Fruit fly (Drosophila melanogaster): ENCODE measurements around the gene CG14551.
A peak's percentile ranks its signal among the peaks of the same experiment; 100 is the strongest.

CG14551 gene

DNA sequence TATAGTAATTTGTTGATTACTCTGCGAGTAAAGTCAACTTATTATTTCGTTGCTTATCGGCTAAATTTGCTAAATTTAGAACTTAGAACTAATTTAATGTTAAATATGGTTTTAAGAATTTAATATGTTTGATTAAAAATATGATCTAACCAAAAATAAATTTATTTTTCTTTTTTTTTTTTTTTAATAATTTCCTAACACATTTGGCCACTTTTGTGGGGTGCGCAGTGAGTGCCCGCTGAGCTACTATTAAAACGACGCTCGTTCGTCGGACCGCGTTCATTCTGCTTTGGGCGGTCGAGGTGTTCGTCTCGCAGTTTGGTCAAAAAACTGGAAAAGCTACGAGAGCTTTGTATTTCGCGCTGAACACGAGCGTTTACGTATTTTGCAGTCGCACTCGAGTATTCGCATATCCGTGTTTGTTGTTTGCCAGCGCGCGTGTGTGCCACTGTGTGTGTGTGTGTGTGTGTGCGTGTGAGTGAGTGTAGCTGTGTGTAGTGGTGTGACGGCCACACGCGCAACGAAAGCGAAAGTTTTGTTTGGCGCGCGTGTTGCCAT, 43.9 kb upstream of the CG14551 start, which contains the start of gene Cipc (continued):
- TF ChIP-seq CG12744 (GFP tag; optimal IDR thresholded peaks at IDR 0.05) (no peak), kni (GFP tag; optimal IDR thresholded peaks at IDR 0.05) (no peak), lmd (GFP tag; IDR thresholded peaks at IDR 0.05) (peak; percentile 79), btn (GFP tag; optimal IDR thresholded peaks at IDR 0.05) (no peak), run (tag; optimal IDR thresholded peaks at IDR 0.05) (peak; percentile 52), Blimp-1 (GFP tag; optimal IDR thresholded peaks at IDR 0.05) (peak; percentile 85), h (optimal IDR thresholded peaks at IDR 0.05) (no peak), Max (GFP tag; optimal IDR thresholded peaks at IDR 0.05) (peak; percentile 74), CG8924 (tag; optimal IDR thresholded peaks at IDR 0.05) (peak; percentile 85), CG42726 (GFP tag; IDR thresholded peaks at IDR 0.05; ENCODE audit: partially characterized antibody) (peak; percentile 75; the same call in 1 of the 2 replicates), CG30431 (GFP tag; optimal IDR thresholded peaks at IDR 0.05) (peak; percentile 27), GATAe (GFP tag; conservative IDR thresholded peaks at IDR 0.05) (peak; percentile 54; the same call in 1 of the 2 replicates), CG7839 (tag; optimal IDR thresholded peaks at IDR 0.05) (peak; percentile 86), sob (GFP tag; IDR thresholded peaks at IDR 0.05) (peak; percentile 64), Antp (GFP tag; optimal IDR thresholded peaks at IDR 0.05) (no peak), CG17385 (GFP tag; optimal IDR thresholded peaks at IDR 0.05) (peak; percentile 74), CG10209 (GFP tag; optimal IDR thresholded peaks at IDR 0.05) (peak; percentile 84), CG14441 (GFP tag; IDR thresholded peaks at IDR 0.05) (peak; percentile 70), Sox100B (GFP tag; optimal IDR thresholded peaks at IDR 0.05) (peak; percentile 90), Neu2 (GFP tag; optimal IDR thresholded peaks at IDR 0.05; ENCODE audit: borderline replicate concordance) (no peak), Gsc (GFP tag; IDR thresholded peaks at IDR 0.05) (no peak), corto (GFP tag; optimal IDR thresholded peaks at IDR 0.05) (no peak), CG10979 (tag; optimal IDR thresholded peaks at IDR 0.05) (peak; percentile 66), CG15479 (GFP tag; optimal IDR thresholded peaks at IDR 0.05) (no peak), CG6272 (GFP tag; IDR thresholded peaks at IDR 0.05) (peak; percentile 45; the same call in 1 of the 2 replicates), CG1647 (GFP tag; optimal IDR thresholded peaks at IDR 0.05) (peak; percentile 77), Ravus (GFP tag; IDR thresholded peaks at IDR 0.05) (peak; percentile 42), MESR4 (GFP tag; optimal IDR thresholded peaks at IDR 0.05) (no peak), Jarid2 (GFP tag; optimal IDR thresholded peaks at IDR 0.05) (peak; percentile 92), CG15514 (GFP tag; optimal IDR thresholded peaks at IDR 0.05) (peak; percentile 52), CG10267 (tag; optimal IDR thresholded peaks at IDR 0.05) (peak; percentile 63), gcm (GFP tag; optimal IDR thresholded peaks at IDR 0.05) (peak; percentile 64), dmrt99B (tag; optimal IDR thresholded peaks at IDR 0.05) (peak; percentile 82), fd96Cb (tag; optimal IDR thresholded peaks at IDR 0.05) (peak; percentile 52), gcm2 (GFP tag; optimal IDR thresholded peaks at IDR 0.05) (no peak), Aef1 (GFP tag; IDR thresholded peaks at IDR 0.05) (peak; percentile 53; the same call in 2 of the 3 replicates), Ssrp (tag; optimal IDR thresholded peaks at IDR 0.05) (peak; percentile 61), zfh1 (GFP tag; IDR thresholded peaks at IDR 0.05) (peak; percentile 77; the same call in 2 of the 3 replicates), CG32772 (GFP tag; IDR thresholded peaks at IDR 0.05) (peak; percentile 63; the same call in 1 of the 2 replicates), CG9609 (GFP tag; optimal IDR thresholded peaks at IDR 0.05) (peak; percentile 18), zen (tag; optimal IDR thresholded peaks at IDR 0.05) (no peak), chm (GFP tag; IDR thresholded peaks at IDR 0.05) (no peak; the same call in 1 of the 2 replicates), Gug (GFP tag; IDR thresholded peaks at IDR 0.05) (peak; percentile 41; the same call in 1 of the 4 replicates), CG30403 (GFP tag; optimal IDR thresholded peaks at IDR 0.05) (peak; percentile 43), az2 (GFP tag; optimal IDR thresholded peaks at IDR 0.05) (peak; percentile 60), ase (GFP tag; IDR thresholded peaks at IDR 0.05) (peak; percentile 50; the same call in 1 of the 3 replicates), CG12769 (tag; optimal IDR thresholded peaks at IDR 0.05) (peak; percentile 68), lbe (GFP tag; optimal IDR thresholded peaks at IDR 0.05) (peak; percentile 63), CG18619 (GFP tag; optimal IDR thresholded peaks at IDR 0.05) (peak; percentile 79), CG1792 (GFP tag; optimal IDR thresholded peaks at IDR 0.05) (no peak)

Data from whole organism, embryonic.